Worm (Caenorhabditis elegans) whole organism, mixed stage, embryonic: ENCODE data around the gene F07D3.3.

Source experiments
- M03D4.4 ChIP-seq: sonication (generic microtip); optimal IDR thresholded peaks from 2 replicates; lab custom pipeline; 2017; ENCODE audit warnings: mild to moderate bottlenecking, missing genetic modification characterization, missing compliant biosample characterization
- bed-3 ChIP-seq: fragments of 200-800 bp; sonication (Bioruptor generic); optimal IDR thresholded peaks from 3 replicates; lab custom pipeline; 2018; ENCODE audit warnings: mild to moderate bottlenecking, missing genetic modification characterization, moderate library complexity, missing compliant biosample characterization
- blmp-1 ChIP-seq: fragments of 150-350 bp; optimal IDR thresholded peaks from 2 replicates; lab custom pipeline; 2014; ENCODE audit warnings: missing biosample characterization, missing genetic modification characterization
- ceh-39 ChIP-seq: fragments of 150-350 bp; optimal IDR thresholded peaks from 2 replicates; lab custom pipeline; 2014; ENCODE audit warnings: missing biosample characterization, missing genetic modification characterization
- ceh-43 ChIP-seq: fragments of 200-800 bp; sonication (Bioruptor generic); optimal IDR thresholded peaks from 2 replicates; lab custom pipeline; 2018; ENCODE audit warnings: mild to moderate bottlenecking, missing genetic modification characterization, moderate library complexity, missing compliant biosample characterization
- ceh-83 ChIP-seq: fragments of 200-800 bp; sonication (Bioruptor generic); optimal IDR thresholded peaks from 2 replicates; lab custom pipeline; 2018; ENCODE audit warnings: mild to moderate bottlenecking, missing genetic modification characterization, missing compliant biosample characterization
- ces-1 ChIP-seq: fragments of 150-350 bp; optimal IDR thresholded peaks from 2 replicates; lab custom pipeline; 2014; ENCODE audit warnings: missing biosample characterization, missing genetic modification reagents, missing genetic modification characterization
- cnd-1 ChIP-seq: fragments of 200-800 bp; sonication (Bioruptor generic); optimal IDR thresholded peaks from 2 replicates; lab custom pipeline; 2018; ENCODE audit warnings: mild to moderate bottlenecking, missing genetic modification characterization, missing compliant biosample characterization
- drap-1 ChIP-seq: fragments of 200-800 bp; sonication (Bioruptor generic); optimal IDR thresholded peaks from 3 replicates; lab custom pipeline; 2018; ENCODE audit warnings: mild to moderate bottlenecking, missing genetic modification characterization, missing compliant biosample characterization
- elt-1 ChIP-seq: sonication (generic microtip); optimal IDR thresholded peaks from 2 replicates; lab custom pipeline; 2017; ENCODE audit warnings: missing genetic modification characterization, mild to moderate bottlenecking, missing compliant biosample characterization, antibody characterized with exemption, moderate library complexity, borderline replicate concordance; ENCODE audit not compliant: insufficient read depth
- elt-3 ChIP-seq: fragments of 150-350 bp; optimal IDR thresholded peaks from 2 replicates; lab custom pipeline; 2014; ENCODE audit warnings: missing biosample characterization, missing genetic modification characterization
- flh-1 ChIP-seq: fragments of 200-800 bp; sonication (Bioruptor generic); optimal IDR thresholded peaks from 2 replicates; lab custom pipeline; 2018; ENCODE audit warnings: mild to moderate bottlenecking, missing genetic modification characterization, moderate library complexity, missing compliant biosample characterization
- ham-2 ChIP-seq: fragments of 200-800 bp; sonication (Bioruptor generic); optimal IDR thresholded peaks from 2 replicates; lab custom pipeline; 2018; ENCODE audit warnings: mild to moderate bottlenecking, missing genetic modification characterization, missing compliant biosample characterization
- hlh-1 ChIP-seq: fragments of 150-350 bp; optimal IDR thresholded peaks from 2 replicates; lab custom pipeline; 2014; ENCODE audit warnings: missing biosample characterization, missing genetic modification reagents, missing genetic modification characterization
- lin-32 ChIP-seq: fragments of 200-800 bp; sonication (Bioruptor generic); optimal IDR thresholded peaks from 2 replicates; lab custom pipeline; 2018; ENCODE audit warnings: mild to moderate bottlenecking, missing genetic modification characterization, missing compliant biosample characterization
- lsy-2 ChIP-seq: fragments of 150-350 bp; optimal IDR thresholded peaks from 2 replicates; lab custom pipeline; 2014; ENCODE audit warnings: missing biosample characterization, missing genetic modification characterization
- mab-5 ChIP-seq: fragments of 150-350 bp; optimal IDR thresholded peaks from 2 replicates; lab custom pipeline; 2014; ENCODE audit warnings: missing biosample characterization, missing genetic modification characterization
- mep-1 ChIP-seq: fragments of 150-350 bp; optimal IDR thresholded peaks from 2 replicates; lab custom pipeline; 2017; ENCODE audit warnings: missing biosample characterization, missing genetic modification reagents, missing genetic modification characterization, inconsistent platforms
- mls-2 ChIP-seq: sonication (generic microtip); optimal IDR thresholded peaks from 2 replicates; lab custom pipeline; 2016; ENCODE audit warnings: mild to moderate bottlenecking, missing genetic modification characterization, moderate library complexity, missing compliant biosample characterization
- nhr-2 ChIP-seq: fragments of 150-350 bp; optimal IDR thresholded peaks from 2 replicates; lab custom pipeline; 2014; ENCODE audit warnings: missing biosample characterization, missing genetic modification characterization
- nhr-237 ChIP-seq: fragments of 150-350 bp; optimal IDR thresholded peaks from 2 replicates; lab custom pipeline; 2014; ENCODE audit warnings: missing biosample characterization, missing genetic modification characterization
- nhr-28 ChIP-seq: fragments of 150-350 bp; optimal IDR thresholded peaks from 2 replicates; lab custom pipeline; 2014; ENCODE audit warnings: missing biosample characterization, missing genetic modification characterization
- nhr-76 ChIP-seq: sonication (generic microtip); optimal IDR thresholded peaks from 2 replicates; lab custom pipeline; 2017; ENCODE audit warnings: missing biosample characterization, missing genetic modification characterization
- pha-4 ChIP-seq: fragments of 150-350 bp; optimal IDR thresholded peaks from 2 replicates; lab custom pipeline; 2018; ENCODE audit warnings: missing biosample characterization, missing genetic modification reagents, missing genetic modification characterization
- sem-2 ChIP-seq: fragments of 200-800 bp; sonication (Bioruptor generic); optimal IDR thresholded peaks from 2 replicates; lab custom pipeline; 2018; ENCODE audit warnings: mild to moderate bottlenecking, missing genetic modification characterization, missing compliant biosample characterization
- tbx-8 ChIP-seq: fragments of 200-800 bp; sonication (Bioruptor generic); optimal IDR thresholded peaks from 2 replicates; lab custom pipeline; 2018; ENCODE audit warnings: mild to moderate bottlenecking, missing genetic modification characterization, moderate library complexity, missing compliant biosample characterization
- unc-39 ChIP-seq: fragments of 150-350 bp; optimal IDR thresholded peaks from 2 replicates; lab custom pipeline; 2014; ENCODE audit warnings: missing biosample characterization, missing genetic modification characterization
- unc-62 ChIP-seq: fragments of 150-350 bp; optimal IDR thresholded peaks from 2 replicates; lab custom pipeline; 2014; ENCODE audit warnings: missing biosample characterization, missing genetic modification reagents, missing genetic modification characterization
- ztf-11 ChIP-seq: fragments of 150-350 bp; optimal IDR thresholded peaks from 2 replicates; lab custom pipeline; 2014; ENCODE audit warnings: missing biosample characterization, missing genetic modification characterization

Gene F07D3.3

DNA sequence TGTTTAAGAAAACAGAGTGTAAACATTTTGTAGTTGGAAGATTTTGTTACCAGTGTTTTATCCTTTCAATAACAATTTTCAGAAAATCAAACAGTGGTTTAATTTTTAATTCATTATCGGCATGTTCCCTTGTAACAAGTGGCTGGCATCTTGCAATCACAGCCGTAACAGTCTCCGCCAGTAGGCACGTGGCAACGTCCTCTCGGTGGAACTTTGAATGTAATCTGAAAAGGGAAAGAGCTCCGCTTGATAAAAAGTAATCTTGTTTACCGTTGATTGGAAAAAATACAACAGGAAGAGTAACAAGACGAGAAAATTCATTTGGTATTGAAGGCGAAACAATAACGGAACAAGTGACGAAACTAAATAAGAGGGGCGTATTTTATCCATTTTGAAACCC is 26.9 kb upstream of the F07D3.3 start, which contains the start of gene K06A4.10:
Gene K06A4.10, minus strand, starts transcription at position 390 of the 400 bp plus-strand sequence.
- TF ChIP-seq nhr-2 (tag; lab: Kevin White, UChicago), result no peak
- TF ChIP-seq M03D4.4 (tag; lab: Kevin White, UChicago), result no peak
- no peak for TF ChIP-seq drap-1 (GFP tag; lab: Kevin White, UChicago)
- no peak for TF ChIP-seq sem-2 (GFP tag; lab: Kevin White, UChicago)
- no peak for TF ChIP-seq hlh-1 (tag; lab: Kevin White, UChicago)
- TF ChIP-seq lsy-2 (tag; lab: Kevin White, UChicago), result no peak
- TF ChIP-seq elt-1 (tag; lab: Kevin White, UChicago), result no peak
- TF ChIP-seq mls-2 (tag; lab: Kevin White, UChicago), result no peak
- TF ChIP-seq ceh-39 (tag; lab: Kevin White, UChicago), result no peak
- TF ChIP-seq bed-3 (GFP tag; lab: Kevin White, UChicago), result no peak
- no peak for TF ChIP-seq ham-2 (GFP tag; lab: Kevin White, UChicago)
- TF ChIP-seq nhr-237 (tag; lab: Kevin White, UChicago), result no peak
- TF ChIP-seq cnd-1 (tag; lab: Kevin White, UChicago), result no peak
- TF ChIP-seq tbx-8 (GFP tag; lab: Kevin White, UChicago), result no peak
- no peak for TF ChIP-seq pha-4 (tag; lab: Kevin White, UChicago)
- TF ChIP-seq lin-32 (GFP tag; lab: Kevin White, UChicago), result no peak
- no peak for TF ChIP-seq unc-39
- TF ChIP-seq, all 35 proteins: peak for 0

DNA sequence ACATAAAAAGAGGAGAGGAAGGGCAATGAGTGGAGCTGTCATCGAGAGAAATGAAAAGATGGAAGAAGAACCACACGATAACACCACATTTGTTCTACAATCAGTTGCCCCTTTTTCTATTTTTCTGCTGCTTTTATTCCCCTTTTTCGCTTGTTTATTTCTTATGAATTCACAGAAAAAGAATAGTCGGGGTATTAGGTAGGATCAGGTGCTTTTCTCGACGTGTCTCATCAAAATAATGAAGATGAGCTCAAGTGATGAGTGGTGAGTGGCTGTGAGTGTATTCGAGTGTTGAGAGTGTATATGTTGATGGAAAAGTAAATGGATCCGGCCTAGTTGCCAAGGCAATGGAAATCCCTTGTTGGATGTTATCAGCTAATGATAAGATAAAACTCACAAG is 23.0 kb upstream of the F07D3.3 start:
- TF ChIP-seq ces-1 (GFP tag; lab: Kevin White, UChicago) (no peak), unc-39 (no peak), mep-1 (tag; lab: Kevin White, UChicago) (no peak), ceh-83 (no peak), unc-62 (GFP tag; lab: Kevin White, UChicago) (no peak), nhr-2 (tag; lab: Kevin White, UChicago) (no peak), hlh-1 (tag; lab: Kevin White, UChicago) (no peak), ham-2 (GFP tag; lab: Kevin White, UChicago) (no peak), elt-1 (tag; lab: Kevin White, UChicago) (no peak)

DNA sequence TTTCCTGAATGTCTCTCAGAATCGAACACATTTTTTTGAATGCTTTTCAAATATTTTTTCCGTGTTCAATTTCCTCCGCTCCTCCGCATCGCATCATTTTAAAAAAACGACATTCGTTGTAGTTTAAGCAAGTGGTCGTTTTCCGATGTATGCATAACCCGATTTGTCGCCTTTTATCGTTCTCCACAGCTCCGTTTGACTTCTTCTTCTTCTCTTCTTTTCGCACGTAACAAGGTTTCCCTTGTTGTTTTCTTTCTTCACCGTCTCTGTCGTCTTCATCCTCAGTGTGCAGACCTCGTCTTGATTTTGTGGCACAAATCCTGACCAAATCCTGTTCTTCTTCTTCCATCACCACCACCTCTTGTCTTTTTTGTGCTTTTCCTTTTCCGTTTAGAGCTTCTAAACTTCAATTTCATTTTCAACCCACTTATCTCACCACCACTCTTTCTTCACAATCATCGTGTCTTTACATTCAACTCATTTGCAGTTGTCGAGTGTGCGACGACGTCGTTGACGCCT is 21.3 kb upstream of the F07D3.3 start, which contains the start of gene K06A4.2:
Gene K06A4.2, plus strand, starts transcription at position 469 of the 519 bp plus-strand sequence.
- TF ChIP-seq blmp-1 (tag; lab: Kevin White, UChicago) (no peak), ham-2 (GFP tag; lab: Kevin White, UChicago) (no peak), sem-2 (GFP tag; lab: Kevin White, UChicago) (no peak), mab-5 (no peak), elt-3 (tag; lab: Kevin White, UChicago) (no peak), bed-3 (GFP tag; lab: Kevin White, UChicago) (no peak)

DNA sequence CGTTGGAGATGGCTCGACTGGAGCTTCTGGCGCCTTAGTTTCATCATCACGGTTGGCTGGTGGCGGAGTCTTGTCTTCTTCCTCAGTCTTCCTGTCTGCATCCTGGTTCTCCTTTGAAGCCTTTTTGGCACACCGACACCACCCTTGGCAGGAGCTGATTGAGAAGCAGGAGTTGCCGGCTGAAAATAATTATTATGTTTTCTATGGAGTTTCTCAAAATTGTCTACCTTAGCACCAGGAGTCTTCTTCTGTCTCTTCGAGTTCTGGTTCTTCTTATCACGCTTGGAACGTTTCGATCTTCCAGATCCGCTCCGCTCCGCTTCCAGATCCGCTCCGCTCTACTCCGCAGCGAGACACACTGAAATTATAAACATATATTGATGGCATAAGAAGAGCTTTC is 18.1 kb upstream of the F07D3.3 start, which contains the start of gene K06A4.6:
Gene K06A4.6, minus strand, starts transcription at position 101 of the 400 bp plus-strand sequence.
- TF ChIP-seq nhr-76 (tag; lab: Kevin White, UChicago) (no peak), ceh-43 (GFP tag; lab: Kevin White, UChicago) (no peak), ceh-39 (tag; lab: Kevin White, UChicago) (no peak), nhr-28 (tag; lab: Kevin White, UChicago) (no peak), ztf-11 (tag; lab: Kevin White, UChicago) (no peak), tbx-8 (GFP tag; lab: Kevin White, UChicago) (no peak), mab-5 (no peak), drap-1 (GFP tag; lab: Kevin White, UChicago) (no peak)

DNA sequence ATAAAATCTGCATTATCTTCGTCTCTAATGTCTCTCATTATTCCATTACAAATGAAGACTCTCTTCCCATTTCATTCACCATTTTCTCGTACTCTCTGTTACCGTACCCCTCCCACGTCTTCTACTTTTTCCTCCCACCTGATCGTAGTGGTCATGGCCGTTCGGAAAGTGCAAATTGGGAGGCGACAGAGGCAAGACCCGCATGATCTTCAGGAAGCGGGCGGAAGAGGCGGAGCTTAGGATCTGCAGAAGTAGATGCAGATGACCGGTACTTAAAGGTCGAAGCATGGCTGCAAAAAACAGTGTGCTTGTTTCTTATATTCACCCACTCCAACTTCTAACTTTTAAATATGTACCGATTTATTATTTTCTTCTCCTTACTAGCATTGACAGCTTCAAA is 15.4 kb upstream of the F07D3.3 start, which contains the start of gene nas-3:
Gene nas-3, plus strand, starts transcription at position 301 of the 400 bp plus-strand sequence.
- TF ChIP-seq blmp-1 (tag; lab: Kevin White, UChicago), result no peak
- no peak for TF ChIP-seq flh-1 (GFP tag; lab: Kevin White, UChicago)
- TF ChIP-seq sem-2 (GFP tag; lab: Kevin White, UChicago), result no peak
- no peak for TF ChIP-seq elt-1 (tag; lab: Kevin White, UChicago)
- TF ChIP-seq bed-3 (GFP tag; lab: Kevin White, UChicago), result no peak
- no peak for TF ChIP-seq elt-3 (tag; lab: Kevin White, UChicago)
- TF ChIP-seq tbx-8 (GFP tag; lab: Kevin White, UChicago), result no peak
- no peak for TF ChIP-seq nhr-2 (tag; lab: Kevin White, UChicago)
- no peak for TF ChIP-seq cnd-1 (tag; lab: Kevin White, UChicago)
- no peak for TF ChIP-seq ceh-39 (tag; lab: Kevin White, UChicago)
- no peak for TF ChIP-seq mab-5
- no peak for TF ChIP-seq hlh-1 (tag; lab: Kevin White, UChicago)
- TF ChIP-seq mls-2 (tag; lab: Kevin White, UChicago), result no peak
